Worm (Caenorhabditis elegans) whole organism, early embryonic: ENCODE data around the gene R11D1.13.

Experiments used
- B0310.2 ChIP-seq: sonication (generic microtip); optimal IDR thresholded peaks from 2 replicates; lab custom pipeline; 2016; ENCODE audit warnings: mild to moderate bottlenecking, missing genetic modification characterization, missing compliant biosample characterization
- F13C5.2 ChIP-seq: sonication (generic microtip); optimal IDR thresholded peaks from 2 replicates; lab custom pipeline; 2017; ENCODE audit warnings: mild to moderate bottlenecking, missing genetic modification characterization, inconsistent platforms, missing compliant biosample characterization
- aly-1 ChIP-seq: sonication (generic microtip); optimal IDR thresholded peaks from 2 replicates; lab custom pipeline; 2016; ENCODE audit warnings: missing genetic modification characterization, missing compliant biosample characterization
- ama-1 ChIP-seq: fragments of 150-350 bp; optimal IDR thresholded peaks from 2 replicates; lab custom pipeline; 2014
- ceh-13 ChIP-seq: fragments of 200-800 bp; sonication (Bioruptor generic); optimal IDR thresholded peaks from 2 replicates; lab custom pipeline; 2018; ENCODE audit warnings: mild to moderate bottlenecking, missing genetic modification characterization, missing compliant biosample characterization
- ceh-36 ChIP-seq: sonication (generic microtip); optimal IDR thresholded peaks from 2 replicates; lab custom pipeline; 2016; ENCODE audit warnings: missing genetic modification characterization, inconsistent platforms, missing compliant biosample characterization
- ets-7 ChIP-seq: sonication (generic microtip); optimal IDR thresholded peaks from 2 replicates; lab custom pipeline; 2016; ENCODE audit warnings: missing genotype, missing genetic modification characterization, missing compliant biosample characterization
- flt-1 ChIP-seq: fragments of 200-800 bp; sonication (Bioruptor generic); IDR thresholded peaks from 2 replicates; pipeline ENCODE4 v1.3.6; 2022; ENCODE audit warnings: missing genetic modification characterization, missing compliant biosample characterization
- hmbx-1 ChIP-seq: sonication (generic microtip); optimal IDR thresholded peaks from 2 replicates; lab custom pipeline; 2016; ENCODE audit warnings: mild to moderate bottlenecking, missing genetic modification characterization, missing compliant biosample characterization
- hmg-4 ChIP-seq: fragments of 200-800 bp; sonication (Bioruptor generic); optimal IDR thresholded peaks from 2 replicates; lab custom pipeline; 2018; ENCODE audit warnings: mild to moderate bottlenecking, missing genetic modification characterization, missing compliant biosample characterization
- hnd-1 ChIP-seq: sonication (generic microtip); optimal IDR thresholded peaks from 2 replicates; lab custom pipeline; 2016; ENCODE audit warnings: missing genetic modification characterization, missing compliant biosample characterization
- pes-1 ChIP-seq: fragments of 200-800 bp; sonication (Bioruptor generic); IDR thresholded peaks from 2 replicates; pipeline ENCODE4 v1.3.6; 2022; ENCODE audit warnings: missing genetic modification reagents, missing genetic modification characterization, missing compliant biosample characterization
- scrt-1 ChIP-seq: fragments of 200-800 bp; sonication (Bioruptor generic); IDR thresholded peaks from 2 replicates; pipeline ENCODE4 v1.3.6; 2022; ENCODE audit warnings: missing genetic modification characterization, missing compliant biosample characterization
- sea-1 ChIP-seq: fragments of 200-800 bp; sonication (Bioruptor generic); conservative IDR thresholded peaks from 2 replicates; pipeline ENCODE4 v1.3.6; 2022; ENCODE audit warnings: missing genetic modification characterization, missing compliant biosample characterization
- tbx-11 ChIP-seq: fragments of 200-800 bp; sonication (Bioruptor generic); IDR thresholded peaks from 2 replicates; pipeline ENCODE4 v1.3.6; 2022; ENCODE audit warnings: missing genetic modification characterization, missing compliant biosample characterization
- tbx-37 ChIP-seq: fragments of 200-800 bp; sonication (Bioruptor generic); conservative IDR thresholded peaks from 2 replicates; pipeline ENCODE4 v1.3.6; 2022; ENCODE audit warnings: missing genetic modification reagents, missing genetic modification characterization, missing compliant biosample characterization
- tra-4 ChIP-seq: sonication (generic microtip); optimal IDR thresholded peaks from 2 replicates; lab custom pipeline; 2017; ENCODE audit warnings: missing genetic modification characterization, missing compliant biosample characterization

R11D1.13 gene

ce11 chrV:12763291-12763995 lies 36.5 kb downstream of the R11D1.13 start, which contains the start of the genes abcf-1 and scc-3:
abcf-1 (minus strand) TSS chrV:12763375.
scc-3 (plus strand) TSS chrV:12763945.
- peak; percentile 20 for TF ChIP-seq F13C5.2
- no peak for TF ChIP-seq tbx-37 (GFP tag; lab: Robert Waterston, UW)

DNA sequence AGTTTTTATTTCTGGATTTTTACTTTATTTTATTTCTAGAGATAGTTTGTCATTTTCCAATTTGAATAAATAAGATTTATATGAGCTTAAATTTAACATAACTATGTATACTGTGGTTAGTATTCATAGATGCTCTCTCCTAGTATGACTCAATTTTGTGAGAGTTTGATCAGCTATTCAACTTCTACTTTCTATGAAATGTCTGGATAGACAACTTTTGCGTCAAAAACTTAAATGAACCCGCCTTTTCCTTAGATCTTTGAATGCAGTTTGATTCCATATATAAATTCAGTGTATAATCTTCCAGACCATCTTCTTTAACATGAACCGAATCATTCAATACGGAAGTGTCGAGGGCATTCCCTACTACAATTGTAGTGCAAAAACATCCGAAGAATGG lies 42.0 kb downstream of the R11D1.13 start, which contains the start of gene srt-43:
srt-43 (plus strand) TSS at position 301 of the 400 bp plus-strand sequence.
- TF ChIP-seq ets-7, result no peak
- TF ChIP-seq scrt-1, result no peak
- TF ChIP-seq sea-1 (GFP tag; lab: Robert Waterston, UW), result no peak
- TF ChIP-seq pes-1 (GFP tag; lab: Robert Waterston, UW), result no peak
- no peak for TF ChIP-seq ceh-13 (GFP tag; lab: Kevin White, UChicago)
- no peak for TF ChIP-seq flt-1 (GFP tag; lab: Robert Waterston, UW)
- TF ChIP-seq ceh-36 (tag; lab: Kevin White, UChicago), result no peak
- no peak for TF ChIP-seq tbx-11 (GFP tag; lab: Robert Waterston, UW)
- no peak for TF ChIP-seq tbx-37 (GFP tag; lab: Robert Waterston, UW)
- TF ChIP-seq aly-1 (tag; lab: Kevin White, UChicago), result no peak
- TF ChIP-seq tra-4, result no peak
- no peak for TF ChIP-seq F13C5.2
- no peak for TF ChIP-seq hmg-4 (GFP tag; lab: Kevin White, UChicago)
- no peak for TF ChIP-seq B0310.2 (tag; lab: Kevin White, UChicago)
- TF ChIP-seq ama-1 (lab: Kevin White, UChicago), result no peak
- TF ChIP-seq hnd-1, result no peak
- TF ChIP-seq hmbx-1 (tag; lab: Kevin White, UChicago), result no peak

- TF ChIP-seq tra-4 (no peak), hmg-4 (GFP tag; lab: Kevin White, UChicago) (no peak), tbx-11 (GFP tag; lab: Robert Waterston, UW) (no peak), sea-1 (GFP tag; lab: Robert Waterston, UW) (no peak), hnd-1 (no peak), tbx-37 (GFP tag; lab: Robert Waterston, UW) (no peak), aly-1 (tag; lab: Kevin White, UChicago) (no peak), scrt-1 (no peak), F13C5.2 (no peak), ets-7 (no peak), ama-1 (lab: Kevin White, UChicago) (no peak), ceh-36 (tag; lab: Kevin White, UChicago) (no peak), B0310.2 (tag; lab: Kevin White, UChicago) (no peak), hmbx-1 (tag; lab: Kevin White, UChicago) (no peak), flt-1 (GFP tag; lab: Robert Waterston, UW) (no peak), ceh-13 (GFP tag; lab: Kevin White, UChicago) (no peak), pes-1 (GFP tag; lab: Robert Waterston, UW) (no peak)
Observed at ce11 chrV:12773222-12773621, 46.3 kb downstream of the R11D1.13 start, which contains the start of gene ZC455.1. ZC455.1 (plus strand) TSS chrV:12773522.

- TF ChIP-seq pes-1 (GFP tag; lab: Robert Waterston, UW) (no peak), aly-1 (tag; lab: Kevin White, UChicago) (no peak), hnd-1 (no peak), ceh-36 (tag; lab: Kevin White, UChicago) (no peak)
Observed at ce11 chrV:12773852-12774251, 46.9 kb downstream of the R11D1.13 start.
